Worm (Caenorhabditis elegans) whole organism, mixed stage, embryonic: ENCODE data around the gene pfd-2.

Experiments
- ceh-43 ChIP-seq: fragments of 200-800 bp; sonication (Bioruptor generic); optimal IDR thresholded peaks from 2 replicates; lab custom pipeline; 2018; ENCODE audit warnings: mild to moderate bottlenecking, missing genetic modification characterization, moderate library complexity, missing compliant biosample characterization
- cnd-1 ChIP-seq: fragments of 200-800 bp; sonication (Bioruptor generic); optimal IDR thresholded peaks from 2 replicates; lab custom pipeline; 2018; ENCODE audit warnings: mild to moderate bottlenecking, missing genetic modification characterization, missing compliant biosample characterization

ce11 chrII:4294189-4294588, 32.3 kb upstream of the pfd-2 start:
- TF ChIP-seq ceh-43 (GFP tag; lab: Kevin White, UChicago): no peak
- no peak for TF ChIP-seq cnd-1 (tag; lab: Kevin White, UChicago)
